Fruit fly (Drosophila melanogaster) whole organism, adult: ENCODE measurements around the gene Klp10A.

ENCODE experiments used
- CG11617 ChIP-seq: fragments of 200-800 bp; sonication (Bioruptor generic); optimal IDR thresholded peaks from 2 replicates; lab custom pipeline; 2017; ENCODE audit warnings: mild to moderate bottlenecking, missing biosample characterization, missing genetic modification reagents, missing genetic modification characterization
- toe ChIP-seq: fragments of 200-800 bp; sonication (Bioruptor generic); optimal IDR thresholded peaks from 2 replicates; lab custom pipeline; 2016; ENCODE audit warnings: missing biosample characterization, missing genetic modification characterization

DNA sequence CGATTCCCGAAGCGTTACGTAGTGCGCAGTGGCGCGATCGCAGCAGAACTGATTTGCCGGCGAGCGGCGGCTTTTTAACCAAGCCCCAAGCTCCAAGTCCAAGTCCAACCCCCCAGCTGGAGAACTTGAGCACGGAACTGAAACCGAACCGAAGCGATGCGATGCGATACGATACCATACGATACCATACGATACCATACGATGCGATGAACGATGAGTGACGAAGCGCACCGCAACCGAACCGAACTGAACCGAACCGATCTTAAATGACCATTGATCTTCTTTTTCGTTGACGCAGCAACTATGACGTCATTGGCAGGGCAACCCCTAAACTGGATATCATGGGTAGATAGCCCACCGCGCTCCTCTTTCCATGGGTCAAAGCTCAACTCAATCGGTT lies 50.7 kb downstream of the Klp10A start, which contains the start of gene sev:
- TF ChIP-seq CG11617 (GFP tag; lab: Kevin White, UChicago): no peak
- no peak for TF ChIP-seq toe (GFP tag; lab: Kevin White, UChicago)
